Fruit fly (Drosophila melanogaster) whole organism: Measurements from ENCODE around the gene ND-51.

Experiments
- Dll ChIP-seq: fragments of >200 bp; optimal IDR thresholded peaks from 2 replicates; lab custom pipeline; 2017
- EcR ChIP-seq, 2 experiments: fragments of >200 bp; optimal IDR thresholded peaks; 2 replicates each; lab custom pipeline; 2017; ENCODE audit warnings: missing biosample characterization in 2 of 2, missing genetic modification characterization in 2 of 2, missing genetic modification reagents in 2 of 2
- pan ChIP-seq: fragments of >200 bp; optimal IDR thresholded peaks from 2 replicates; lab custom pipeline; 2017
- usp ChIP-seq: fragments of >200 bp; optimal IDR thresholded peaks from 2 replicates; lab custom pipeline; 2017; ENCODE audit warnings: missing biosample characterization, missing genetic modification characterization, mixed read lengths

dm6 chr2L:6074314-6074713 lies 11.8 kb upstream of the ND-51 start:
- TF ChIP-seq usp (no peak), Dll (lab: Kevin White, UChicago) (no peak), pan (no peak), EcR (GFP tag; optimal IDR thresholded peaks at IDR 0.05; lab: Kevin White, UChicago) (no peak)
